Worm (Caenorhabditis elegans) whole organism, early embryonic: ENCODE measurements around the gene F56D6.13.

Experiments
- aly-1 ChIP-seq: sonication (generic microtip); optimal IDR thresholded peaks from 2 replicates; lab custom pipeline; 2016; ENCODE audit warnings: missing genetic modification characterization, missing compliant biosample characterization
- ama-1 ChIP-seq: fragments of 150-350 bp; optimal IDR thresholded peaks from 2 replicates; lab custom pipeline; 2014
- ets-7 ChIP-seq: sonication (generic microtip); optimal IDR thresholded peaks from 2 replicates; lab custom pipeline; 2016; ENCODE audit warnings: missing genotype, missing genetic modification characterization, missing compliant biosample characterization
- flt-1 ChIP-seq: fragments of 200-800 bp; sonication (Bioruptor generic); IDR thresholded peaks from 2 replicates; pipeline ENCODE4 v1.3.6; 2022; ENCODE audit warnings: missing genetic modification characterization, missing compliant biosample characterization
- hmbx-1 ChIP-seq: sonication (generic microtip); optimal IDR thresholded peaks from 2 replicates; lab custom pipeline; 2016; ENCODE audit warnings: mild to moderate bottlenecking, missing genetic modification characterization, missing compliant biosample characterization
- hmg-4 ChIP-seq: fragments of 200-800 bp; sonication (Bioruptor generic); optimal IDR thresholded peaks from 2 replicates; lab custom pipeline; 2018; ENCODE audit warnings: mild to moderate bottlenecking, missing genetic modification characterization, missing compliant biosample characterization
- scrt-1 ChIP-seq: fragments of 200-800 bp; sonication (Bioruptor generic); IDR thresholded peaks from 2 replicates; pipeline ENCODE4 v1.3.6; 2022; ENCODE audit warnings: missing genetic modification characterization, missing compliant biosample characterization
- sea-1 ChIP-seq: fragments of 200-800 bp; sonication (Bioruptor generic); conservative IDR thresholded peaks from 2 replicates; pipeline ENCODE4 v1.3.6; 2022; ENCODE audit warnings: missing genetic modification characterization, missing compliant biosample characterization
- tra-4 ChIP-seq: sonication (generic microtip); optimal IDR thresholded peaks from 2 replicates; lab custom pipeline; 2017; ENCODE audit warnings: missing genetic modification characterization, missing compliant biosample characterization

ce11 chrIV:3867252-3867651 is 42.0 kb upstream of the F56D6.13 start, which contains the start of gene F37C4.4:
- TF ChIP-seq ama-1 (no peak), scrt-1 (GFP tag; lab: Robert Waterston, UW) (no peak), hmg-4 (GFP tag; lab: Kevin White, UChicago) (no peak), tra-4 (tag; lab: Kevin White, UChicago) (no peak), aly-1 (tag; lab: Kevin White, UChicago) (no peak), flt-1 (GFP tag; lab: Robert Waterston, UW) (no peak), sea-1 (GFP tag; lab: Robert Waterston, UW) (no peak), ets-7 (tag; lab: Kevin White, UChicago) (no peak), hmbx-1 (no peak)
